Worm (Caenorhabditis elegans) whole organism, late embryonic: Measurements from ENCODE around the gene K02E11.5.

ENCODE experiments used
- F13H6.1 ChIP-seq: sonication (generic microtip); optimal IDR thresholded peaks from 2 replicates; lab custom pipeline; 2016; ENCODE audit warnings: missing genetic modification characterization, missing compliant biosample characterization
- K09A11.1 ChIP-seq: sonication (generic microtip); optimal IDR thresholded peaks from 2 replicates; lab custom pipeline; 2017; ENCODE audit warnings: antibody characterized with exemption, mild to moderate bottlenecking, missing genetic modification characterization, missing compliant biosample characterization; ENCODE audit not compliant: insufficient read depth
- T23F11.4 ChIP-seq: fragments of 200-800 bp; sonication (Bioruptor generic); optimal IDR thresholded peaks from 2 replicates; lab custom pipeline; 2018; ENCODE audit warnings: mild to moderate bottlenecking, missing genetic modification characterization, missing compliant biosample characterization
- Y22D7AL.16 ChIP-seq: sonication (generic microtip); optimal IDR thresholded peaks from 2 replicates; lab custom pipeline; 2016; ENCODE audit warnings: missing genetic modification characterization, missing compliant biosample characterization
- ama-1 ChIP-seq: fragments of 150-350 bp; optimal IDR thresholded peaks from 2 replicates; lab custom pipeline; 2014
- ceh-14 ChIP-seq: sonication (generic microtip); optimal IDR thresholded peaks from 2 replicates; lab custom pipeline; 2016; ENCODE audit warnings: missing genotype, missing genetic modification characterization, missing compliant biosample characterization
- ceh-2 ChIP-seq: sonication (generic microtip); optimal IDR thresholded peaks from 2 replicates; lab custom pipeline; 2016; ENCODE audit warnings: missing genotype, missing genetic modification characterization, missing compliant biosample characterization
- ceh-24 ChIP-seq: sonication (generic microtip); optimal IDR thresholded peaks from 2 replicates; lab custom pipeline; 2016; ENCODE audit warnings: mild to moderate bottlenecking, missing genetic modification characterization, missing compliant biosample characterization
- ceh-30 ChIP-seq: fragments of 150-350 bp; optimal IDR thresholded peaks from 2 replicates; lab custom pipeline; 2014; ENCODE audit warnings: missing biosample characterization, missing genetic modification characterization
- ceh-48 ChIP-seq: sonication (generic microtip); optimal IDR thresholded peaks from 2 replicates; lab custom pipeline; 2016; ENCODE audit warnings: missing genetic modification characterization, inconsistent platforms, missing compliant biosample characterization
- ceh-6 ChIP-seq: fragments of 200-800 bp; sonication (Bioruptor generic); optimal IDR thresholded peaks from 2 replicates; lab custom pipeline; 2018; ENCODE audit warnings: mild to moderate bottlenecking, missing genetic modification characterization, missing compliant biosample characterization
- eyg-1 ChIP-seq: sonication (generic microtip); optimal IDR thresholded peaks from 2 replicates; lab custom pipeline; 2016; ENCODE audit warnings: missing genotype, missing genetic modification characterization, missing compliant biosample characterization
- fkh-10 ChIP-seq: fragments of 150-350 bp; optimal IDR thresholded peaks from 2 replicates; lab custom pipeline; 2014; ENCODE audit warnings: missing biosample characterization, missing genetic modification reagents, missing genetic modification characterization
- fkh-6 ChIP-seq: sonication (generic microtip); optimal IDR thresholded peaks from 2 replicates; lab custom pipeline; 2016; ENCODE audit warnings: missing genetic modification characterization, missing compliant biosample characterization
- hlh-13 ChIP-seq: fragments of 200-800 bp; sonication (Bioruptor generic); optimal IDR thresholded peaks from 2 replicates; lab custom pipeline; 2018; ENCODE audit warnings: mild to moderate bottlenecking, missing genetic modification characterization, missing compliant biosample characterization
- hlh-30 ChIP-seq: sonication (generic microtip); optimal IDR thresholded peaks from 2 replicates; lab custom pipeline; 2017; ENCODE audit warnings: antibody characterized with exemption, missing genetic modification characterization, missing compliant biosample characterization; ENCODE audit not compliant: insufficient read depth
- hlh-6 ChIP-seq: sonication (generic microtip); optimal IDR thresholded peaks from 2 replicates; lab custom pipeline; 2016; ENCODE audit warnings: missing genotype, missing genetic modification characterization, missing compliant biosample characterization
- hlh-8 ChIP-seq: sonication (generic microtip); optimal IDR thresholded peaks from 2 replicates; lab custom pipeline; 2016; ENCODE audit warnings: missing genotype, missing genetic modification characterization, missing compliant biosample characterization
- lim-6 ChIP-seq: sonication (generic microtip); optimal IDR thresholded peaks from 2 replicates; lab custom pipeline; 2016; ENCODE audit warnings: missing genetic modification characterization, missing compliant biosample characterization
- lin-11 ChIP-seq: fragments of 200-800 bp; sonication (Bioruptor generic); optimal IDR thresholded peaks from 2 replicates; lab custom pipeline; 2018; ENCODE audit warnings: mild to moderate bottlenecking, missing genetic modification characterization, missing compliant biosample characterization
- madf-2 ChIP-seq: sonication (generic microtip); optimal IDR thresholded peaks from 2 replicates; lab custom pipeline; 2017; ENCODE audit warnings: missing genetic modification characterization, missing compliant biosample characterization
- mec-3 ChIP-seq: sonication (generic microtip); optimal IDR thresholded peaks from 2 replicates; lab custom pipeline; 2016; ENCODE audit warnings: borderline replicate concordance, missing genetic modification characterization, missing compliant biosample characterization
- nhr-11 ChIP-seq: fragments of 150-350 bp; optimal IDR thresholded peaks from 2 replicates; lab custom pipeline; 2014; ENCODE audit warnings: missing biosample characterization, missing genetic modification characterization
- npax-4 ChIP-seq: sonication (generic microtip); optimal IDR thresholded peaks from 2 replicates; lab custom pipeline; 2016; ENCODE audit warnings: missing genetic modification characterization, missing compliant biosample characterization
- odd-2 ChIP-seq: sonication (generic microtip); optimal IDR thresholded peaks from 2 replicates; lab custom pipeline; 2017; ENCODE audit warnings: antibody characterized with exemption, mild to moderate bottlenecking, missing genetic modification characterization, missing compliant biosample characterization
- pax-1 ChIP-seq: fragments of 150-350 bp; optimal IDR thresholded peaks from 2 replicates; lab custom pipeline; 2014; ENCODE audit warnings: missing biosample characterization, missing genetic modification characterization
- ref-2 ChIP-seq: sonication (generic microtip); optimal IDR thresholded peaks from 2 replicates; lab custom pipeline; 2016; ENCODE audit warnings: missing genetic modification characterization, missing compliant biosample characterization
- sdc-2 ChIP-seq: sonication (generic microtip); optimal IDR thresholded peaks from 2 replicates; lab custom pipeline; 2016; ENCODE audit warnings: missing genotype, missing genetic modification characterization, missing compliant biosample characterization
- sox-4 ChIP-seq: sonication (generic microtip); optimal IDR thresholded peaks from 2 replicates; lab custom pipeline; 2017; ENCODE audit warnings: mild to moderate bottlenecking, missing genetic modification characterization, inconsistent platforms, missing compliant biosample characterization
- tbx-2 ChIP-seq: sonication (generic microtip); optimal IDR thresholded peaks from 2 replicates; lab custom pipeline; 2016; ENCODE audit warnings: missing genetic modification characterization, missing compliant biosample characterization
- tbx-7 ChIP-seq: sonication (generic microtip); optimal IDR thresholded peaks from 2 replicates; lab custom pipeline; 2016; ENCODE audit warnings: missing genotype, missing genetic modification characterization, missing compliant biosample characterization
- ttx-3 ChIP-seq: sonication (generic microtip); optimal IDR thresholded peaks from 2 replicates; lab custom pipeline; 2016; ENCODE audit warnings: missing genetic modification reagents, missing genetic modification characterization, missing compliant biosample characterization
- unc-3 ChIP-seq, 2 experiments: fragments of 200-800 bp in 1 of 2; sonication (Bioruptor generic) in 1 of 2; sonication (generic microtip) in 1 of 2; conservative IDR thresholded peaks in 1 of 2; optimal IDR thresholded peaks in 1 of 2; 2 replicates each; pipeline versions ENCODE4 v1.3.6 to Lab custom; 2016 to 2022; ENCODE audit warnings: missing compliant biosample characterization in 2 of 2, missing genetic modification characterization in 2 of 2, missing genetic modification reagents in 1 of 2
- unc-42 ChIP-seq: sonication (generic microtip); optimal IDR thresholded peaks from 2 replicates; lab custom pipeline; 2016; ENCODE audit warnings: missing genotype, missing genetic modification characterization, missing compliant biosample characterization
- unc-55 ChIP-seq: sonication (generic microtip); optimal IDR thresholded peaks from 2 replicates; lab custom pipeline; 2017; ENCODE audit warnings: missing biosample characterization, missing genetic modification reagents, missing genetic modification characterization
- zip-5 ChIP-seq: sonication (generic microtip); optimal IDR thresholded peaks from 2 replicates; lab custom pipeline; 2016; ENCODE audit warnings: missing genetic modification characterization, missing compliant biosample characterization
- ztf-16 ChIP-seq: sonication (generic microtip); optimal IDR thresholded peaks from 2 replicates; lab custom pipeline; 2017; ENCODE audit warnings: missing genetic modification characterization, missing compliant biosample characterization

Gene K02E11.5

DNA sequence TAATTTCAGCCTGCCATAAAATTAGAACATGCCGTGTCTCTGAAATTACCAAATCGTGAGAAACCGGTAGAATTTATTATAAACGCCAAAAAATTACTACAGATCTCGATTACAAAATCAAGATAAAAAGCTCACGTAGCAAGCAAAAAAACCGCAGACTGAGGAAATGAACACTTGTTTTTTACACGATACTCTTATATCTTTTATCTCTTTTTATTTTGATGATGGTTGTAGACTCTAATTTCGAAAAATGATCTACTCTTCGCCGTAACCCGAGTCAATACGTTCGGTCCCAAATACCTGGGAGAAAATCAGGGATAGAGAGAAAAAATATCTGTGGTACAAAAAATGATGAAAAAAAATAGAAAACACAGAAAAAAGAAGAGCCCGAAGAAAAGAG is 29.0 kb upstream of the K02E11.5 start:
- TF ChIP-seq npax-4, result no peak
- TF ChIP-seq hlh-13 (GFP tag; lab: Kevin White, UChicago), result no peak
- TF ChIP-seq ttx-3 (tag; lab: Kevin White, UChicago), result no peak
- TF ChIP-seq tbx-7 (tag; lab: Kevin White, UChicago), result no peak
- TF ChIP-seq odd-2, result no peak
- TF ChIP-seq unc-55 (GFP tag; lab: Kevin White, UChicago), result no peak
- no peak for TF ChIP-seq unc-42 (tag; lab: Kevin White, UChicago)
- TF ChIP-seq lin-11, result no peak
- no peak for TF ChIP-seq tbx-2 (tag; lab: Kevin White, UChicago)
- TF ChIP-seq ref-2 (tag; lab: Kevin White, UChicago), result no peak
- no peak for TF ChIP-seq ceh-2 (tag; lab: Kevin White, UChicago)
- no peak for TF ChIP-seq fkh-10 (GFP tag; lab: Kevin White, UChicago)

DNA sequence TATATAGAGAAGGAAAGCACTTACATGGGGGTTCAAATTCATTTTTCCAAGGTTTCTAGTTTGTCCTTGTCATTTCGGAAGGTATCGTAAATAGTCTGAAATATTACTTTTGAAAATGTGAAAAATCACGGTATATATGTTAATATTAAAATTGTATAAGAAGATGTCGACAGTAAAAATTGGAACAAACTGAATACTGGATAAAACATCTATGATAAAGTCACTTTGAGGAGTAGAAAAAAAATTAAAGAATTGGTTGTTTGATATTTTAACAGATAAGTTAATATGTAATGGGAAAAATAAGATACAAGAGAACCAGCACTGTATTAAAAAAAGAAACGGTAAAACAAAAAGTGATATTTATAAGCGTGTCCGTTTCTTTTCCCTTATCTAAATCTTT is 25.8 kb upstream of the K02E11.5 start, which contains the start of gene nep-21:
Gene nep-21 (minus strand): TSS at position 101 of the 400 bp plus-strand sequence.
- TF ChIP-seq ceh-48, result no peak
- no peak for TF ChIP-seq ceh-30 (tag; lab: Kevin White, UChicago)

DNA sequence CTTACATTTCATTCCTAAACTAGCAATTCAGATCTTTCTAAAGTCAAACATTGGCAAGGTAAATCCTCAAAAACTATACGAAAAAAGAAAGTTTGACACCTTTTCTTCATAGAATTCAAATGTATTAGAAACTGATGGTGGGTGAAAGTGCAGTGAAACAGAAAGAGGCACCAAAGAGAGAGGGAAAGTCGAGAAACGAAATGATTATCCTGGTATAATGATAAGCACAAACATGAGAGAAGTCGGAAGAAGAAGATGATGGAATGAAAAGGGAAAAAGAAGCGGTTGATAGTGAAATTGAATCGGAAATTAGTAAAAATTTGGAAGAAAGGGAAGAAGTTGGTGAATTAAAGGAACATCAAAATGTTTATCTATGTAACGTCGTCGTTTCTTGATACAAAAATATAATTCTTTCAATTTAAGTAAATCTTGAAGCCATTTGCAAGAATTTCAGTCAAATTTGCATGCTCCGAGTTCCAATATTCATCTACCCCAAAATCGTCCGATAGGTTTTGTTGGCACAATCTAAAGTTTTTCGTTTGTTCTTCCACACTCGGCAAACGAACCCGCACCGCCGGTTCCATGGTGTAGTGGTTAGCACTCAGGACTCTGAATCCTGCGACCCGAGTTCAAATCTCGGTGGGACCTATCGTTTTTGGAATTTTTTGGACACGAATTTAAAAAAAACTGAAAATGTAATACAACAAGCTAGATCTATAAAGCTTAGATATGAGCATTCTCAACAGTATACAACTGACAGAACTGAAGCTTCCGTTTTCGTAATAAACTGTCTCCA is 21.1 kb upstream of the K02E11.5 start:
- TF ChIP-seq ceh-6 (GFP tag; lab: Kevin White, UChicago) (no peak), K09A11.1 (tag; lab: Kevin White, UChicago) (no peak), F13H6.1 (no peak), ama-1 (no peak), Y22D7AL.16 (tag; lab: Kevin White, UChicago) (no peak), sox-4 (tag; lab: Kevin White, UChicago) (no peak), fkh-6 (no peak), ceh-2 (tag; lab: Kevin White, UChicago) (no peak), unc-42 (tag; lab: Kevin White, UChicago) (no peak), T23F11.4 (no peak), ztf-16 (tag; lab: Kevin White, UChicago) (no peak), unc-3 (GFP tag; conservative IDR thresholded peaks at IDR 0.05; lab: Robert Waterston, UW) (no peak), unc-3 (tag; optimal IDR thresholded peaks at IDR 0.05; lab: Kevin White, UChicago) (no peak), mec-3 (tag; lab: Kevin White, UChicago) (no peak), ceh-30 (tag; lab: Kevin White, UChicago) (no peak), zip-5 (tag; lab: Kevin White, UChicago) (no peak)
- TF ChIP-seq, all 69 proteins: peak for 0

DNA sequence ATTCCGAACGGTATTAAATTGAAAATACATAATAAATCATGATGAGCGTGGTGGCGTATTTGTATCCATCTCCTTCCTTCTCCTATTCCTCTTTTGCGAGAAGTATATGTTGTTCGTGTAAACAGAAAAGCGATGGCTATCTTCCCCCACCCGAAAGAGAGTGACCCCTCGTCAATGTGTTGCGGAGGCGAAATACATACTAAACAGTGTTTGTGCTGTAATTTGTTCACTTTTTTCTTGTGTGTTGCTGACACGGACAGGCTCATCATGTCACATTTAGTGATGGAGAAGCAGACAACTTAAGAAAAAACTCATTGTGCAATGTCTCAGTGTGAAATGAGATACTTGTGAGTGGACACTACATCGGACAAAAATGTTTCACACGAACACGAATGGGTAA is 20.5 kb upstream of the K02E11.5 start:
- TF ChIP-seq hlh-8 (tag; lab: Kevin White, UChicago), result no peak
- TF ChIP-seq unc-3 (GFP tag; conservative IDR thresholded peaks at IDR 0.05; lab: Robert Waterston, UW), result no peak
- TF ChIP-seq unc-3 (tag; optimal IDR thresholded peaks at IDR 0.05; lab: Kevin White, UChicago), result no peak
- TF ChIP-seq ceh-48, result no peak
- TF ChIP-seq sdc-2 (tag; lab: Kevin White, UChicago), result no peak
- no peak for TF ChIP-seq npax-4
- TF ChIP-seq eyg-1 (tag; lab: Kevin White, UChicago), result no peak
- no peak for TF ChIP-seq pax-1 (tag; lab: Kevin White, UChicago)
- no peak for TF ChIP-seq unc-55 (GFP tag; lab: Kevin White, UChicago)
- no peak for TF ChIP-seq ceh-24 (tag; lab: Kevin White, UChicago)
- TF ChIP-seq Y22D7AL.16 (tag; lab: Kevin White, UChicago), result no peak
- TF ChIP-seq lim-6, result no peak
- no peak for TF ChIP-seq ref-2 (tag; lab: Kevin White, UChicago)
- no peak for TF ChIP-seq madf-2
- no peak for TF ChIP-seq hlh-6 (tag; lab: Kevin White, UChicago)
- TF ChIP-seq ceh-14, result no peak
- TF ChIP-seq F13H6.1, result no peak
- TF ChIP-seq hlh-30 (tag; lab: Kevin White, UChicago), result no peak
- no peak for TF ChIP-seq nhr-11 (tag; lab: Kevin White, UChicago)
- no peak for TF ChIP-seq sox-4 (tag; lab: Kevin White, UChicago)
- TF ChIP-seq fkh-10 (GFP tag; lab: Kevin White, UChicago), result no peak
